Worm (Caenorhabditis elegans): ENCODE data around the gene penr-1.

DNA sequence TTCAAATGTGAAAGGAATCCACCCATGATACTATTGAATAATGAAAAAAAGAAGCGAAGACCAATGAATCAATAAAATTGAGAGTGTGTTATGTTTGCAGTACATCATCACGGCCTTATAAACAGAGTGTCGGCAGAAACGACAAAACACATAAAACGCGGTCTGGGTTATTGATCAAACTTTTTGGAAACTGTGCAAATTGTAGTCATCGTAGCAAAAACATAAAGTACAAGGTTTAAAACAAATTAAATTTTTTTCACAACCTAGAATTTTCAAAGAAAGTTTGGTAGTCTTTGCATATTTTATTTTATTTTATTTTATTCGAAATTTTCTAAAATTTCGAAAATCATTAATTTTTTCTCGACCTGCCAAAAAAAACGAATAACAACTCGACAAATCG, 26.2 kb upstream of the penr-1 start, which contains the start of gene cest-35.1:
- no peak for TF ChIP-seq Y55F3AM.14 (GFP tag; optimal IDR thresholded peaks at IDR 0.05)
- TF ChIP-seq C34F6.9 (tag; optimal IDR thresholded peaks at IDR 0.05): no peak
- no peak for TF ChIP-seq ztf-11 (tag; optimal IDR thresholded peaks at IDR 0.05)
- no peak for TF ChIP-seq nhr-11 (tag; optimal IDR thresholded peaks at IDR 0.05)
- TF ChIP-seq fos-1 (tag; optimal IDR thresholded peaks at IDR 0.05): no peak
- no peak for TF ChIP-seq peb-1 (tag; optimal IDR thresholded peaks at IDR 0.05)
- TF ChIP-seq skn-1 (tag; optimal IDR thresholded peaks at IDR 0.05): no peak
- TF ChIP-seq mdl-1 (tag; optimal IDR thresholded peaks at IDR 0.05): no peak
- TF ChIP-seq ceh-82 (tag; optimal IDR thresholded peaks at IDR 0.05): no peak
- TF ChIP-seq nhr-25 (tag; optimal IDR thresholded peaks at IDR 0.05): no peak
- TF ChIP-seq nhr-237 (tag; optimal IDR thresholded peaks at IDR 0.05): no peak
- TF ChIP-seq ceh-16 (tag; optimal IDR thresholded peaks at IDR 0.05): no peak
